Worm (Caenorhabditis elegans) whole organism, L4 larva: ENCODE data around the gene flp-26.

Experiments used
- T20F7.1 ChIP-seq: fragments of 200-800 bp; sonication (Bioruptor generic); optimal IDR thresholded peaks from 2 replicates; lab custom pipeline; 2018; ENCODE audit warnings: mild to moderate bottlenecking, missing genetic modification characterization, missing compliant biosample characterization
- nhr-11 ChIP-seq: fragments of 150-350 bp; optimal IDR thresholded peaks from 2 replicates; lab custom pipeline; 2014; ENCODE audit warnings: missing biosample characterization, missing genetic modification characterization
- nhr-28 ChIP-seq: fragments of 150-350 bp; optimal IDR thresholded peaks from 2 replicates; lab custom pipeline; 2014; ENCODE audit warnings: missing biosample characterization, missing genetic modification characterization
- sdz-12 ChIP-seq: fragments of 200-800 bp; sonication (Bioruptor generic); optimal IDR thresholded peaks from 2 replicates; lab custom pipeline; 2018; ENCODE audit warnings: mild to moderate bottlenecking, missing genetic modification characterization, missing compliant biosample characterization
- unc-62 ChIP-seq, 3 experiments: fragments of 150-350 bp in 1 of 3; sonication (generic microtip); optimal IDR thresholded peaks in 2 of 3; peaks in 1 of 3; 1 replicate in 1 of 3; 2 replicates in 2 of 3; lab custom pipeline; 2014 to 2017; ENCODE audit warnings: missing biosample characterization in 3 of 3, missing genetic modification characterization in 3 of 3, missing genetic modification reagents in 3 of 3, missing genotype in 1 of 3

- TF ChIP-seq nhr-28 = no peak
- TF ChIP-seq T20F7.1 (GFP tag; lab: Kevin White, UChicago) = no peak
- TF ChIP-seq sdz-12 (GFP tag; lab: Kevin White, UChicago) = no peak
- TF ChIP-seq nhr-11 = no peak
- TF ChIP-seq unc-62 (GFP tag; optimal IDR thresholded peaks at IDR 0.05 in 1 of 2; lab: Kevin White, UChicago) = no peak
- no peak for TF ChIP-seq unc-62 (tag; optimal IDR thresholded peaks at IDR 0.05; lab: Kevin White, UChicago)
Observed at ce11 chrX:7035937-7036336, 7.0 kb downstream of the flp-26 start, which contains the start of gene cest-19.
